Fruit fly (Drosophila melanogaster): ENCODE measurements around the gene CG42846.

DNA sequence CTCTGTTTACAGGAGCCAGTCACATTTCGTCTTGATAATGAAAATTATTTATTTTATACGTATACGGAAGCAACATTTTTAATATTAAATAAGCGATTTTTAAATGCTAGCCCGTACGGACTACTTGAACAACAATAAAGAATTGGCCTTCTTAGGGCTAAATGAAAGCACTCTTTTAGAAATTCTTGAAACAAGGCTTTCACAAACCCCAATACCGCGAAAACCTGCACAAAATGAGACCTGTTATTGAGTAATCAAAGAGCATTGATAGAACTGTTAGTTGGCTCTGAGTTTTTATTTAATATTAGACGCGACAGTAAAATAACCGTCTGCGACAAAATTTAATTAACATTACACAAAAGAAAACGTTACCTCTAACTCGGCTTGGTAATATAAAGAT lies 43.5 kb upstream of the CG42846 start, which contains the start of gene ttm2:
- TF ChIP-seq insv (optimal IDR thresholded peaks at IDR 0.05) (no peak), Sin3A (optimal IDR thresholded peaks at IDR 0.05) (no peak), Myc (optimal IDR thresholded peaks at IDR 0.05) (no peak), psq (optimal IDR thresholded peaks at IDR 0.05) (no peak), ttk (optimal IDR thresholded peaks at IDR 0.05) (no peak)

Data from Kc167 (cell line).